Worm (Caenorhabditis elegans) whole organism, midembryonic: ENCODE results near the gene asp-12.

ENCODE experiments used
- flt-1 ChIP-seq: fragments of 200-800 bp; sonication (Bioruptor generic); IDR thresholded peaks from 2 replicates; pipeline ENCODE4 v1.3.6; 2022; ENCODE audit warnings: missing genetic modification characterization, missing compliant biosample characterization
- klf-2 ChIP-seq: fragments of 200-800 bp; sonication (Bioruptor generic); conservative IDR thresholded peaks from 2 replicates; pipeline ENCODE4 v1.3.6; 2022; ENCODE audit warnings: missing genetic modification reagents, missing genetic modification characterization, missing compliant biosample characterization
- med-1 ChIP-seq: sonication (generic microtip); optimal IDR thresholded peaks from 2 replicates; lab custom pipeline; 2017; ENCODE audit warnings: missing genetic modification characterization, mild to moderate bottlenecking, missing compliant biosample characterization, antibody characterized with exemption, missing genetic modification reagents; ENCODE audit not compliant: insufficient read depth
- ref-1 ChIP-seq: fragments of 200-800 bp; sonication (Bioruptor generic); conservative IDR thresholded peaks from 2 replicates; pipeline ENCODE4 v1.3.6; 2022; ENCODE audit warnings: missing genetic modification reagents, missing genetic modification characterization, missing compliant biosample characterization
- tab-1 ChIP-seq: fragments of 200-800 bp; sonication (Bioruptor generic); IDR thresholded peaks from 2 replicates; pipeline ENCODE4 v1.3.6; 2022; ENCODE audit warnings: missing genetic modification characterization, missing compliant biosample characterization

ce11 chrV:8285455-8285854, 16.4 kb downstream of the asp-12 start:
- TF ChIP-seq klf-2 (GFP tag; lab: Robert Waterston, UW) (no peak), tab-1 (GFP tag; lab: Robert Waterston, UW) (no peak), flt-1 (GFP tag; lab: Robert Waterston, UW) (no peak), ref-1 (GFP tag; lab: Robert Waterston, UW) (no peak), med-1 (GFP tag; lab: Kevin White, UChicago) (no peak)
